Fruit fly (Drosophila melanogaster) S2 (cell line): ENCODE data around the gene CG5676.

Experiments
- CG8478 ChIP-seq: fragments of >200 bp; optimal IDR thresholded peaks from 2 replicates; lab custom pipeline; 2018
- CTCF ChIP-seq, 2 experiments: fragments of >200 bp; optimal IDR thresholded peaks; 2 replicates each; lab custom pipeline; 2018

CG5676 gene

dm6 chr2L:10220010-10220409, 35.7 kb downstream of the CG5676 start:
- TF ChIP-seq CTCF (optimal IDR thresholded peaks at IDR 0.05; lab: Kevin White, UChicago) (no peak), CG8478 (lab: Kevin White, UChicago) (no peak)

DNA sequence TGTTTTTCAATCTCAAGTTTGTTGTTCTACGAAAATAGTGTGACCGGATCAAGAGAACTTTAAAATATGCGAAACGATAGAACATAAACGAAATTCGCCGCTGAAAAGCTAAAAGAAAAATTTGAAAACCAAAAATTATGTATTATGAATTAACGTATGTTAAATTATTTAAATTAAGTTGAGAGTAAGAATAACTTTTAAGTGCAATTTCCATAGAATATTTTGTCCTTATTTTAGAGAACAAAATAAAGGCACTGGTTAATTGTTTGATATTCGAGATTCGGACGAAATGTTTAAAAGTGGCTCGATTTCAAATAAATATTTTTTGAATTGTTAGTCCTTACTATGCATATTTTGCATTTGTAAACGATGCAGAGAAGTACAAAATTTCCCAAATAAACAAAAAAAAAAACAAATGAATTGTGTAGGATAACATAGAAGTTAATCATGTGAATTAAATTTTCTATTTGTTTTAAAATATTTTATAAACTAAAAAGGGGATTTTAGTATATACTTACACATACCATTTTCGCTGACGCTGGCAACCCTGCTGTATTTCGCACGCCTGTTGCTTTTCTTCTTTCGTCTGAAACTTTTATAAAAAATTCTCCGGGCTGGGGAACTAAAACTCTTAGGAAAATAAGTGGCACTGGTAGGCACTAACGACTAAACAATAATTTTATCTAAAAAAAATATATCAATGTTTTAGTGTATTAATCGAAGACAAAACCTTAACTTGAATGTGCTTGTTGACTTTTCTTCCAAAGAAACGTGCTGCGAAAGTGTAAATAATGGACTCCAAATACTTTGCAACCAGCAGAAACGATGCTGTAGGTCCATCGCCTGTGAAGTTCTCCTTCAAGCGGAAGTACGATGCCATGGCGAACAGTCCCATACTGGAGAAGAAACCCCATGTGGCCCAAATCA, 44.8 kb downstream of the CG5676 start, which contains the start of the genes CG5727 and ath:
TSS of gene CG5727 (minus strand) at position 51 of the 927 bp plus-strand sequence.
TSS of gene ath (plus strand) at position 513 of the 927 bp plus-strand sequence.
- no peak for TF ChIP-seq CG8478 (lab: Kevin White, UChicago)
- no peak for TF ChIP-seq CTCF (optimal IDR thresholded peaks at IDR 0.05; lab: Kevin White, UChicago)

- TF ChIP-seq CTCF (optimal IDR thresholded peaks at IDR 0.05; lab: Kevin White, UChicago) (no peak), CG8478 (lab: Kevin White, UChicago) (no peak)
These were observed 46.6 kb downstream of the CG5676 start, which contains the start of gene CG5731 for dm6 chr2L:10208799-10209794. TSS of gene CG5731 (minus strand) at chr2L:10209744.

dm6 chr2L:10206633-10207162, 49.0 kb downstream of the CG5676 start, which contains the start of gene Snx17:
TSS of gene Snx17 (minus strand) at chr2L:10206961.
- TF ChIP-seq CG8478 (lab: Kevin White, UChicago) (no peak), CTCF (optimal IDR thresholded peaks at IDR 0.05; lab: Kevin White, UChicago) (no peak)

- TF ChIP-seq CTCF (optimal IDR thresholded peaks at IDR 0.05; lab: Kevin White, UChicago) (no peak), CG8478 (lab: Kevin White, UChicago) (no peak)
These were observed 49.8 kb downstream of the CG5676 start for dm6 chr2L:10205940-10206339.
